Fruit fly (Drosophila melanogaster) whole organism, embryonic: ENCODE data around the gene lqfR.

Source experiments
- Adf1 ChIP-seq: fragments of 200-800 bp; sonication (Bioruptor generic); IDR thresholded peaks from 2 replicates; pipeline ENCODE4 v1.3.6; 2022; ENCODE audit warnings: missing biosample characterization, missing genetic modification characterization
- CG10543 ChIP-seq: fragments of 200-800 bp; sonication (Bioruptor generic); optimal IDR thresholded peaks from 3 replicates; lab custom pipeline; 2017; ENCODE audit warnings: missing biosample characterization, mild to moderate bottlenecking, missing genetic modification characterization, moderate library complexity
- CG12236 ChIP-seq: fragments of 200-800 bp; sonication (Bioruptor generic); optimal IDR thresholded peaks from 2 replicates; lab custom pipeline; 2016; ENCODE audit warnings: missing biosample characterization, missing genetic modification characterization
- CG18619 ChIP-seq: fragments of 200-800 bp; sonication (Bioruptor generic); optimal IDR thresholded peaks from 3 replicates; lab custom pipeline; 2017; ENCODE audit warnings: missing biosample characterization, mild to moderate bottlenecking, missing genetic modification characterization
- CG33557 ChIP-seq: fragments of 200-800 bp; sonication (Bioruptor generic); optimal IDR thresholded peaks from 2 replicates; lab custom pipeline; 2019; ENCODE audit warnings: missing biosample characterization, mild to moderate bottlenecking, missing genetic modification characterization, moderate library complexity
- CG3407 ChIP-seq: fragments of 200-800 bp; sonication (Bioruptor generic); optimal IDR thresholded peaks from 2 replicates; lab custom pipeline; 2018; ENCODE audit warnings: missing biosample characterization, mild to moderate bottlenecking, missing genetic modification characterization
- CG34376 ChIP-seq: fragments of 200-800 bp; sonication (Bioruptor generic); optimal IDR thresholded peaks from 2 replicates; lab custom pipeline; 2018; ENCODE audit warnings: missing biosample characterization, mild to moderate bottlenecking, missing genetic modification characterization
- CG8290 ChIP-seq, 3 experiments: fragments of 200-800 bp; sonication (Bioruptor generic); optimal IDR thresholded peaks; 2 replicates each; lab custom pipeline; 2016 to 2019; ENCODE audit warnings: missing biosample characterization in 3 of 3, missing genetic modification characterization in 3 of 3, mild to moderate bottlenecking in 2 of 3, moderate library complexity in 1 of 3
- CG8478 ChIP-seq: fragments of >200 bp; optimal IDR thresholded peaks from 2 replicates; lab custom pipeline; 2018
- CG8944 ChIP-seq: fragments of 200-800 bp; sonication (Bioruptor generic); optimal IDR thresholded peaks from 3 replicates; lab custom pipeline; 2016; ENCODE audit warnings: missing biosample characterization, missing genetic modification characterization
- CG9727 ChIP-seq: fragments of 200-800 bp; sonication (Bioruptor generic); optimal IDR thresholded peaks from 3 replicates; lab custom pipeline; 2017; ENCODE audit warnings: missing biosample characterization, mild to moderate bottlenecking, missing genetic modification characterization
- Dfd ChIP-seq, 2 experiments: fragments of >200 bp; optimal IDR thresholded peaks; 2 replicates each; lab custom pipeline; 2017; ENCODE audit warnings: missing biosample characterization in 2 of 2, missing genetic modification characterization in 2 of 2
- Hey ChIP-seq: fragments of 200-800 bp; sonication (Bioruptor generic); optimal IDR thresholded peaks from 3 replicates; lab custom pipeline; 2018; ENCODE audit warnings: missing biosample characterization, mild to moderate bottlenecking, missing genetic modification characterization
- Hsf ChIP-seq: fragments of 200-800 bp; sonication (Bioruptor generic); optimal IDR thresholded peaks from 3 replicates; lab custom pipeline; 2016; ENCODE audit warnings: missing biosample characterization, missing genetic modification characterization
- MBD-R2 ChIP-seq: fragments of 200-800 bp; sonication (Bioruptor generic); IDR thresholded peaks from 2 replicates; pipeline ENCODE4 v1.3.6; 2022; ENCODE audit warnings: missing biosample characterization, missing genetic modification characterization
- Mad ChIP-seq: fragments of 200-800 bp; sonication (Bioruptor generic); optimal IDR thresholded peaks from 2 replicates; lab custom pipeline; 2016; ENCODE audit warnings: missing biosample characterization, missing genetic modification characterization
- Meics ChIP-seq: fragments of 200-800 bp; sonication (Bioruptor generic); optimal IDR thresholded peaks from 2 replicates; lab custom pipeline; 2017; ENCODE audit warnings: missing biosample characterization, mild to moderate bottlenecking, missing genetic modification characterization
- Opbp ChIP-seq: fragments of 200-800 bp; sonication (Bioruptor generic); IDR thresholded peaks from 3 replicates; pipeline ENCODE4 v1.3.6; 2022; ENCODE audit warnings: missing biosample characterization, missing genetic modification characterization; ENCODE audit not compliant: partially characterized antibody
- Pdp1 ChIP-seq, 2 experiments: fragments of 200-800 bp; sonication (Bioruptor generic); optimal IDR thresholded peaks; 3 replicates each; lab custom pipeline; 2016; ENCODE audit warnings: missing biosample characterization in 2 of 2, missing genetic modification characterization in 2 of 2, mild to moderate bottlenecking in 1 of 2, moderate library complexity in 1 of 2
- Sox100B ChIP-seq: fragments of 200-800 bp; sonication (Bioruptor generic); optimal IDR thresholded peaks from 3 replicates; lab custom pipeline; 2018; ENCODE audit warnings: missing biosample characterization, mild to moderate bottlenecking, missing genetic modification characterization
- Xrp1 ChIP-seq: fragments of 200-800 bp; sonication (Bioruptor generic); IDR thresholded peaks from 2 replicates; pipeline ENCODE4 v1.3.6; 2022; ENCODE audit warnings: missing biosample characterization, missing genetic modification characterization
- YL-1 ChIP-seq: fragments of 200-800 bp; sonication (Bioruptor generic); optimal IDR thresholded peaks from 3 replicates; lab custom pipeline; 2017; ENCODE audit warnings: missing biosample characterization, mild to moderate bottlenecking, missing genetic modification characterization
- ap ChIP-seq: fragments of 200-800 bp; sonication (Bioruptor generic); IDR thresholded peaks from 2 replicates; pipeline ENCODE4 v1.3.6; 2022; ENCODE audit warnings: missing biosample characterization, missing genetic modification characterization
- cato ChIP-seq: fragments of 200-800 bp; sonication (Bioruptor generic); optimal IDR thresholded peaks from 2 replicates; lab custom pipeline; 2016; ENCODE audit warnings: missing biosample characterization, missing genetic modification characterization, borderline replicate concordance
- cwo ChIP-seq: fragments of 200-800 bp; sonication (Bioruptor generic); optimal IDR thresholded peaks from 3 replicates; lab custom pipeline; 2017; ENCODE audit warnings: missing biosample characterization, missing genetic modification characterization, mild to moderate bottlenecking, moderate library complexity, missing genetic modification reagents
- da ChIP-seq: fragments of 200-800 bp; sonication (Bioruptor generic); optimal IDR thresholded peaks from 2 replicates; lab custom pipeline; 2016; ENCODE audit warnings: missing biosample characterization, missing genetic modification characterization
- dan ChIP-seq: fragments of 200-800 bp; sonication (Bioruptor generic); IDR thresholded peaks from 2 replicates; pipeline ENCODE4 v1.3.6; 2022; ENCODE audit warnings: missing biosample characterization, missing genetic modification characterization
- fd3F ChIP-seq: fragments of 200-800 bp; sonication (Bioruptor generic); optimal IDR thresholded peaks from 2 replicates; lab custom pipeline; 2018; ENCODE audit warnings: missing biosample characterization, mild to moderate bottlenecking, missing genetic modification characterization, moderate library complexity
- grn ChIP-seq: fragments of 200-800 bp; sonication (Bioruptor generic); optimal IDR thresholded peaks from 3 replicates; lab custom pipeline; 2017; ENCODE audit warnings: missing biosample characterization, missing genetic modification characterization
- ken ChIP-seq: fragments of 200-800 bp; sonication (Bioruptor generic); IDR thresholded peaks from 3 replicates; pipeline ENCODE4 v1.3.6; 2022; ENCODE audit warnings: missing biosample characterization, missing genetic modification characterization
- maf-S ChIP-seq: fragments of 200-800 bp; sonication (Bioruptor generic); optimal IDR thresholded peaks from 2 replicates; lab custom pipeline; 2016; ENCODE audit warnings: missing biosample characterization, missing genetic modification characterization
- mam ChIP-seq: fragments of 200-800 bp; sonication (Bioruptor generic); optimal IDR thresholded peaks from 3 replicates; lab custom pipeline; 2016; ENCODE audit warnings: missing biosample characterization, missing genetic modification characterization
- nerfin-1 ChIP-seq: fragments of 200-800 bp; sonication (Bioruptor generic); optimal IDR thresholded peaks from 3 replicates; lab custom pipeline; 2019; ENCODE audit warnings: missing biosample characterization, mild to moderate bottlenecking, missing genetic modification characterization, moderate library complexity
- nerfin-2 ChIP-seq: fragments of 200-800 bp; sonication (Bioruptor generic); IDR thresholded peaks from 2 replicates; pipeline ENCODE4 v1.3.6; 2022; ENCODE audit warnings: missing biosample characterization, missing genetic modification characterization; ENCODE audit not compliant: partially characterized antibody
- pb ChIP-seq: fragments of 200-800 bp; sonication (Bioruptor generic); optimal IDR thresholded peaks from 3 replicates; lab custom pipeline; 2016; ENCODE audit warnings: missing biosample characterization, missing genetic modification characterization
- pros ChIP-seq: fragments of 200-800 bp; sonication (Bioruptor generic); optimal IDR thresholded peaks from 3 replicates; lab custom pipeline; 2019; ENCODE audit warnings: missing biosample characterization, mild to moderate bottlenecking, missing genetic modification characterization, moderate library complexity
- repo ChIP-seq: fragments of 200-800 bp; sonication (Bioruptor generic); optimal IDR thresholded peaks from 2 replicates; lab custom pipeline; 2016; ENCODE audit warnings: missing biosample characterization, missing genetic modification characterization
- sens-2 ChIP-seq: fragments of 200-800 bp; sonication (Bioruptor generic); IDR thresholded peaks from 2 replicates; pipeline ENCODE4 v1.3.6; 2022; ENCODE audit warnings: missing biosample characterization, missing genetic modification characterization
- slbo ChIP-seq: fragments of 200-800 bp; sonication (Bioruptor generic); IDR thresholded peaks from 2 replicates; pipeline ENCODE4 v1.3.6; 2022; ENCODE audit warnings: missing biosample characterization, missing genetic modification characterization
- sna ChIP-seq: fragments of 200-800 bp; sonication (Bioruptor generic); IDR thresholded peaks from 2 replicates; pipeline ENCODE4 v1.3.6; 2022; ENCODE audit warnings: missing biosample characterization, missing genetic modification characterization; ENCODE audit not compliant: partially characterized antibody
- sr ChIP-seq: fragments of 200-800 bp; sonication (Bioruptor generic); IDR thresholded peaks from 3 replicates; pipeline ENCODE4 v1.3.6; 2022; ENCODE audit warnings: missing biosample characterization, missing genetic modification characterization
- trem ChIP-seq: fragments of 200-800 bp; optimal IDR thresholded peaks from 3 replicates; lab custom pipeline; 2019; ENCODE audit warnings: missing biosample characterization, mild to moderate bottlenecking, missing genetic modification characterization, moderate library complexity
- tx ChIP-seq: fragments of 200-800 bp; sonication (Bioruptor generic); optimal IDR thresholded peaks from 2 replicates; lab custom pipeline; 2016; ENCODE audit warnings: missing biosample characterization, missing genetic modification characterization
- vnd ChIP-seq: fragments of 200-800 bp; sonication (Bioruptor generic); IDR thresholded peaks from 3 replicates; pipeline ENCODE4 v1.3.6; 2022; ENCODE audit warnings: missing biosample characterization, missing genetic modification characterization; ENCODE audit not compliant: partially characterized antibody
- zf30C ChIP-seq: fragments of 200-800 bp; sonication (Bioruptor generic); optimal IDR thresholded peaks from 3 replicates; lab custom pipeline; 2018; ENCODE audit warnings: missing biosample characterization, mild to moderate bottlenecking, missing genetic modification characterization

Gene lqfR

dm6 chr3R:22410537-22411360 lies at the start of gene lqfR, which contains the start of gene CG13850 (continued):
- TF ChIP-seq CG33557 (GFP tag; lab: Kevin White, UChicago) (peak; percentile 64), CG3407 (GFP tag; lab: Kevin White, UChicago) (peak; percentile 38), tx (GFP tag; lab: Kevin White, UChicago) (peak; percentile 75), repo (peak; percentile 70), pros (GFP tag; lab: Kevin White, UChicago) (no peak), Xrp1 (peak; percentile 45; the same call in 1 of the 2 replicates), nerfin-1 (peak; percentile 33), CG9727 (GFP tag; lab: Kevin White, UChicago) (peak; percentile 77), grn (GFP tag; lab: Kevin White, UChicago) (no peak), CG18619 (GFP tag; lab: Kevin White, UChicago) (peak; percentile 77), YL-1 (GFP tag; lab: Kevin White, UChicago) (peak; percentile 71), pb (peak; percentile 71), Adf1 (GFP tag; lab: Robert Waterston, UW) (no peak), MBD-R2 (peak; percentile 76), fd3F (GFP tag; lab: Kevin White, UChicago) (peak; percentile 38), CG8478 (no peak), da (GFP tag; lab: Kevin White, UChicago) (peak; percentile 47), Dfd (GFP tag; optimal IDR thresholded peaks at IDR 0.05; lab: Kevin White, UChicago) (no peak), ap (GFP tag; lab: Robert Waterston, UW) (no peak), slbo (GFP tag; lab: Robert Waterston, UW) (peak; percentile 79), sr (GFP tag; lab: Robert Waterston, UW) (no peak), Mad (GFP tag; lab: Kevin White, UChicago) (peak; percentile 66), Opbp (GFP tag; lab: Robert Waterston, UW) (no peak), ken (GFP tag; lab: Robert Waterston, UW) (peak; percentile 45; the same call in 1 of the 3 replicates), Meics (GFP tag; lab: Kevin White, UChicago) (peak; percentile 71), Sox100B (GFP tag; lab: Kevin White, UChicago) (peak; percentile 82), cwo (GFP tag; lab: Kevin White, UChicago) (peak; percentile 58), CG10543 (GFP tag; lab: Kevin White, UChicago) (peak; percentile 82), sna (no peak), cato (GFP tag; lab: Kevin White, UChicago) (peak; percentile 58), maf-S (GFP tag; lab: Kevin White, UChicago) (peak; percentile 79), dan (GFP tag; lab: Robert Waterston, UW) (no peak), CG8290 (GFP tag; optimal IDR thresholded peaks at IDR 0.05; lab: Kevin White, UChicago) (peak; percentile 81), CG8290 (tag; optimal IDR thresholded peaks at IDR 0.05; lab: Kevin White, UChicago) (peak in 1 of 2 experiments; percentile 69), sens-2 (GFP tag; lab: Robert Waterston, UW) (no peak), Pdp1 (GFP tag; optimal IDR thresholded peaks at IDR 0.05; lab: Kevin White, UChicago) (peak; percentile 80 to 90), trem (tag; lab: Kevin White, UChicago) (peak; percentile 84), CG12236 (peak; percentile 26), nerfin-2 (GFP tag; lab: Robert Waterston, UW) (no peak), Hsf (peak; percentile 80), vnd (GFP tag; lab: Robert Waterston, UW) (no peak), Hey (tag; lab: Kevin White, UChicago) (no peak), CG8944 (GFP tag; lab: Kevin White, UChicago) (peak; percentile 72), zf30C (GFP tag; lab: Kevin White, UChicago) (no peak), mam (GFP tag; lab: Kevin White, UChicago) (peak; percentile 85), CG34376 (GFP tag; lab: Kevin White, UChicago) (peak; percentile 66)
